Fruit fly (Drosophila melanogaster) whole organism, wandering third instar larva: ENCODE data around the gene Cdc37.

ENCODE experiments used
- Abd-B ChIP-seq: fragments of >200 bp; optimal IDR thresholded peaks from 2 replicates; lab custom pipeline; 2017; ENCODE audit warnings: missing biosample characterization, missing genetic modification characterization
- CG32264 ChIP-seq: fragments of 200-800 bp; sonication (Bioruptor generic); optimal IDR thresholded peaks from 2 replicates; lab custom pipeline; 2016; ENCODE audit warnings: missing biosample characterization, missing genetic modification characterization
- CG9705 ChIP-seq: fragments of 200-800 bp; sonication (Bioruptor generic); optimal IDR thresholded peaks from 2 replicates; lab custom pipeline; 2018; ENCODE audit warnings: missing biosample characterization, mild to moderate bottlenecking, missing genetic modification characterization
- CrebA ChIP-seq: fragments of 200-800 bp; sonication (Bioruptor generic); optimal IDR thresholded peaks from 2 replicates; lab custom pipeline; 2016; ENCODE audit warnings: missing biosample characterization, mild to moderate bottlenecking, missing genetic modification characterization, borderline replicate concordance
- Dfd ChIP-seq: fragments of >200 bp; optimal IDR thresholded peaks from 2 replicates; lab custom pipeline; 2017; ENCODE audit warnings: missing biosample characterization, missing genetic modification characterization
- GATAd ChIP-seq: sonication (Bioruptor generic); optimal IDR thresholded peaks from 2 replicates; lab custom pipeline; 2016; ENCODE audit warnings: missing biosample characterization, missing genetic modification characterization
- HLH106 ChIP-seq: fragments of 200-800 bp; optimal IDR thresholded peaks from 3 replicates; lab custom pipeline; 2019; ENCODE audit warnings: missing biosample characterization, mild to moderate bottlenecking, missing genetic modification characterization, moderate library complexity
- Hnf4 ChIP-seq: fragments of 200-800 bp; sonication (Bioruptor generic); optimal IDR thresholded peaks from 2 replicates; lab custom pipeline; 2016; ENCODE audit warnings: missing biosample characterization, mild to moderate bottlenecking, missing genetic modification characterization
- Hr83 ChIP-seq: fragments of 200-300 bp; sonication (Bioruptor generic); optimal IDR thresholded peaks from 2 replicates; lab custom pipeline; 2016; ENCODE audit warnings: missing biosample characterization, mild to moderate bottlenecking, missing genetic modification characterization, moderate library complexity; ENCODE audit not compliant: poor library complexity, severe bottlenecking
- Jra ChIP-seq: sonication (Bioruptor generic); optimal IDR thresholded peaks from 2 replicates; lab custom pipeline; 2016; ENCODE audit warnings: missing biosample characterization, missing genetic modification characterization
- Mio ChIP-seq: sonication (Bioruptor generic); optimal IDR thresholded peaks from 2 replicates; lab custom pipeline; 2016; ENCODE audit warnings: missing biosample characterization, missing genetic modification characterization
- Myc ChIP-seq: fragments of >200 bp; optimal IDR thresholded peaks from 2 replicates; lab custom pipeline; 2017
- N ChIP-seq: fragments of >200 bp; optimal IDR thresholded peaks from 2 replicates; lab custom pipeline; 2018; ENCODE audit warnings: missing biosample characterization, missing external identifiers, missing genetic modification characterization
- OdsH ChIP-seq: fragments of 200-800 bp; sonication (Bioruptor generic); optimal IDR thresholded peaks from 2 replicates; lab custom pipeline; 2016; ENCODE audit warnings: missing biosample characterization, mild to moderate bottlenecking, missing genetic modification characterization
- Rel ChIP-seq, 2 experiments: fragments of 200-800 bp; sonication (Bioruptor generic) in 1 of 2; optimal IDR thresholded peaks; 2 replicates in 1 of 2; 3 replicates in 1 of 2; lab custom pipeline; 2016 to 2019; ENCODE audit warnings: mild to moderate bottlenecking in 2 of 2, missing biosample characterization in 2 of 2, missing genetic modification characterization in 2 of 2, moderate library complexity in 1 of 2
- Sp1 ChIP-seq: fragments of 200-800 bp; sonication (Bioruptor generic); optimal IDR thresholded peaks from 3 replicates; lab custom pipeline; 2019; ENCODE audit warnings: missing biosample characterization, mild to moderate bottlenecking, missing genetic modification characterization, moderate library complexity
- Vsx2 ChIP-seq: fragments of 200-300, 225-300 bp; sonication (Bioruptor generic); optimal IDR thresholded peaks from 2 replicates; lab custom pipeline; 2018; ENCODE audit warnings: missing biosample characterization, missing genetic modification characterization; ENCODE audit not compliant: partially characterized antibody
- br ChIP-seq: fragments of 200-800 bp; sonication (Bioruptor generic); optimal IDR thresholded peaks from 2 replicates; lab custom pipeline; 2016; ENCODE audit warnings: missing biosample characterization, missing genetic modification characterization
- brk ChIP-seq: fragments of 200-800 bp; sonication (Bioruptor generic); optimal IDR thresholded peaks from 2 replicates; lab custom pipeline; 2016; ENCODE audit warnings: missing biosample characterization, mild to moderate bottlenecking, missing genetic modification characterization
- ey ChIP-seq: fragments of 200-800 bp; sonication (Bioruptor generic); optimal IDR thresholded peaks from 2 replicates; lab custom pipeline; 2016; ENCODE audit warnings: missing biosample characterization, missing genetic modification characterization
- foxo ChIP-seq, 2 experiments: fragments of 200-800 bp; sonication (Bioruptor generic); optimal IDR thresholded peaks; 2 replicates in 1 of 2; 3 replicates in 1 of 2; lab custom pipeline; 2016 to 2017; ENCODE audit warnings: missing biosample characterization in 2 of 2, missing genetic modification characterization in 2 of 2
- fru ChIP-seq: fragments of 200-800 bp; sonication (Bioruptor generic); optimal IDR thresholded peaks from 3 replicates; lab custom pipeline; 2016; ENCODE audit warnings: missing biosample characterization, mild to moderate bottlenecking, missing genetic modification characterization
- jim ChIP-seq: fragments of 175-275, 200-325 bp; sonication (Bioruptor generic); optimal IDR thresholded peaks from 2 replicates; lab custom pipeline; 2016; ENCODE audit warnings: missing biosample characterization, mild to moderate bottlenecking, missing genetic modification characterization
- psq ChIP-seq: fragments of 200-800 bp; sonication (Bioruptor generic); optimal IDR thresholded peaks from 3 replicates; lab custom pipeline; 2017; ENCODE audit warnings: missing biosample characterization, mild to moderate bottlenecking, missing genetic modification characterization, moderate library complexity
- sage ChIP-seq: fragments of 200-800 bp; sonication (Bioruptor generic); optimal IDR thresholded peaks from 2 replicates; lab custom pipeline; 2016; ENCODE audit warnings: missing biosample characterization, mild to moderate bottlenecking, missing genetic modification characterization
- sv ChIP-seq: fragments of 200-800 bp; sonication (Bioruptor generic); optimal IDR thresholded peaks from 3 replicates; lab custom pipeline; 2016; ENCODE audit warnings: missing biosample characterization, missing genetic modification characterization
- tai ChIP-seq: sonication (Bioruptor generic); optimal IDR thresholded peaks from 2 replicates; lab custom pipeline; 2016; ENCODE audit warnings: missing biosample characterization, missing genetic modification characterization
- usp ChIP-seq: fragments of >200 bp; optimal IDR thresholded peaks from 2 replicates; lab custom pipeline; 2017; ENCODE audit warnings: missing biosample characterization, missing genetic modification characterization

Cdc37 gene

DNA sequence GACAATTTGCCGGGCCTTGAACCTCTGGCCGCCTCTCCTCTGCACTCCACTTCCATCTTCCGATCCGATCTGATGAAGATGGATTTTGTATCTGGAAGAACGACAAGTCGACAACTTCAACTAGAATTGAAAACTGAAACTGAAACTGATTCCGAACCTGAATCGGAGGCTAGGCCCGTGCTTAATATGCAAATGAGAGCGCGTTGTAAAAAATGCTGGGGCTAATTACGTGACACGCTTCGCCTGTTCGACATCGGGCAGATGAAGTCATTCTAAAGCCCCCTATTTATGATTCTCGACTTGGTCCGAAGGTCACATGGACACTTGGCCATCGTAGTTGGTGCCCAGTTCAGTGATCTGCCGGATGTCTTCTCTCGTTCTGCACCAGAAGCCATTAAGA is 21.4 kb downstream of the Cdc37 start:
- TF ChIP-seq br (GFP tag; lab: Kevin White, UChicago), result no peak
- no peak for TF ChIP-seq Abd-B (GFP tag; lab: Kevin White, UChicago)
- no peak for TF ChIP-seq N (GFP tag; lab: Kevin White, UChicago)
- TF ChIP-seq jim (GFP tag; lab: Kevin White, UChicago), result no peak
- no peak for TF ChIP-seq CG32264 (GFP tag; lab: Kevin White, UChicago)
- no peak for TF ChIP-seq ey (GFP tag; lab: Kevin White, UChicago)
- TF ChIP-seq fru (GFP tag; lab: Kevin White, UChicago), result no peak

DNA sequence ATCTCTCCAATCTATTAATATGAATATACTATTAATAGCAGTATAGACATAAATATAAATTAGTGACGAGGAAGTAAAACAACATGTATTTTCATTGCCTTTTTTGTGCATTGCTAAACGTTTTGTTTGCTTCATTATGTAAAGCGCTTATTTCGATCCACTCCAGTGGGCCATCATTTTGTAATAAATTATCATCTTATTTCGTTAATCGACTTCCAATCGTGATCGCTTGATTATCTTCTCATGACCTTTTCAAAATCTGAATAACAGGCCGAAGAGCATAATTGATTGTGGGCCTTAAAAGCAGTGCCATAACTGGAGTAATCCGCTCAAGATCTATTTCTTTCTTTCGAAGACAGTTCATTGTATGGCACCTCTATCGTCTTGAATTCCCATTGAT is 22.2 kb downstream of the Cdc37 start:
- TF ChIP-seq brk (GFP tag; lab: Kevin White, UChicago), result no peak
- TF ChIP-seq Sp1 (GFP tag; lab: Kevin White, UChicago), result no peak
- TF ChIP-seq sage (GFP tag; lab: Kevin White, UChicago), result no peak
- TF ChIP-seq fru (GFP tag; lab: Kevin White, UChicago), result no peak
- no peak for TF ChIP-seq Hnf4 (GFP tag; lab: Kevin White, UChicago)
- TF ChIP-seq psq (GFP tag; lab: Kevin White, UChicago), result no peak
- no peak for TF ChIP-seq Abd-B (GFP tag; lab: Kevin White, UChicago)
- TF ChIP-seq Jra, result no peak
- no peak for TF ChIP-seq Hr83 (GFP tag; lab: Kevin White, UChicago)
- no peak for TF ChIP-seq CG9705 (GFP tag; lab: Kevin White, UChicago)
- no peak for TF ChIP-seq usp

DNA sequence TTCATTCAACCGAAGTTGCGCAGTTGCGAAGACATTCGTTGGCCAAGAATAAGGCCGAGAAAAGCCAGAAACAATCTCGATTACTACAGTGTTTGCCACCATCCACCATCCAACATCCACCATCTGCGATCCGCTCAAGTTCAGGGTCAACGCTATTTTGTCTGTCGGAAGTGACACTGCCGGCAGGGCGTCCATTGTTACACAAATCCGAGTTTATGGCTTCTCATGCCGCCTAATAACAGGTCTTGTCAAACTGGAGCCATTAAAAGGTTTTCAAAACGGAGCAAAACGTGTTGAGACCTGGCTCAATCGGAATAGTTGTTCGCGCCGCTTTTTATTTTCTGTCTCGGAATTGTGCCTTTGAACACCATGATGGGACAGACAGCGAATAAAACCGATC is 23.6 kb downstream of the Cdc37 start:
- TF ChIP-seq GATAd (GFP tag; lab: Kevin White, UChicago) (no peak), foxo (GFP tag; optimal IDR thresholded peaks at IDR 0.05; lab: Kevin White, UChicago) (no peak), Sp1 (GFP tag; lab: Kevin White, UChicago) (no peak), tai (no peak), sv (GFP tag; lab: Kevin White, UChicago) (no peak), Mio (GFP tag; lab: Kevin White, UChicago) (no peak), ey (GFP tag; lab: Kevin White, UChicago) (no peak), fru (GFP tag; lab: Kevin White, UChicago) (no peak), CrebA (GFP tag; lab: Kevin White, UChicago) (no peak), Abd-B (GFP tag; lab: Kevin White, UChicago) (no peak), Myc (lab: Kevin White, UChicago) (no peak), brk (GFP tag; lab: Kevin White, UChicago) (no peak), CG9705 (GFP tag; lab: Kevin White, UChicago) (no peak)

DNA sequence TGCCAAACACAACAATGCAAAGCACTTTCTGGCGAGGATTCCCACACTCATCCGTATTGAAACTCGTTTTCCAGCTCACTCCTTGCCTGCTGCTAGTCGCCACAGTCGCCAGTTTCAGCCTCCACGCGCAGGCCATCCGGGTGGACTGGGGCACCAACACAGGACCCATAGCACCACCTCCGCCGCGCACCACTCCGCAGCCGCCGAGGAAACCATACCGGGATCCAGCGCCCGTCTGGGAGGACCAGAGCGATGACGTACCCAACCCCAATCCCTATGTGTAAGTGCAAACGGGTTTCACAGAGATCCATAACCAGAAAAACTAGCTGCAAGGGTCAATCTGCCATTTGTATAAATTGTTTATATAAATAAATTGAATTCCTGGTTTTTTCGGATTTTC is 25.9 kb downstream of the Cdc37 start:
- no peak for TF ChIP-seq GATAd (GFP tag; lab: Kevin White, UChicago)
- TF ChIP-seq Vsx2 (GFP tag; lab: Kevin White, UChicago), result no peak
- TF ChIP-seq Mio (GFP tag; lab: Kevin White, UChicago), result no peak
- no peak for TF ChIP-seq foxo (GFP tag; optimal IDR thresholded peaks at IDR 0.05; lab: Kevin White, UChicago)
- no peak for TF ChIP-seq Dfd (GFP tag; lab: Kevin White, UChicago)
- TF ChIP-seq Sp1 (GFP tag; lab: Kevin White, UChicago), result no peak
- TF ChIP-seq OdsH (GFP tag; lab: Kevin White, UChicago), result no peak

DNA sequence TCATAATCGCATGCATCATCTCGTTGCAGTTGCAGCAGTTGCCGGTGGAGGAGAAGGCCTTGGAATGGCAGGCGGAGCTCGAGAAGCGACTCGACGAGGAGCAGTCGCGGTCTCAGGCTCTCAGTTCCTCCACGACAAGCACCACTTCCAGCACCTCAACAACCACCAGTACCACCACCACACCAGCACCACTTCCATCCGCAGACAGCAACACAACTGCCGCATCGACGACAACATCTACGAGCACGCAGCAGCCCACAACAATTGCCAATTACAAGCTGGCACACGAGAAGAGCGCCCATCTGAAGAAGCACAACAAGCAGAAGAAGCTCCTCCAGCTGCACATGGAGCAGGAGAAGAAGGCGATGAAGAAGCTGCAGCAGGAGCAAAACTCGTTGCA is 27.2 kb downstream of the Cdc37 start:
- no peak for TF ChIP-seq sv (GFP tag; lab: Kevin White, UChicago)

DNA sequence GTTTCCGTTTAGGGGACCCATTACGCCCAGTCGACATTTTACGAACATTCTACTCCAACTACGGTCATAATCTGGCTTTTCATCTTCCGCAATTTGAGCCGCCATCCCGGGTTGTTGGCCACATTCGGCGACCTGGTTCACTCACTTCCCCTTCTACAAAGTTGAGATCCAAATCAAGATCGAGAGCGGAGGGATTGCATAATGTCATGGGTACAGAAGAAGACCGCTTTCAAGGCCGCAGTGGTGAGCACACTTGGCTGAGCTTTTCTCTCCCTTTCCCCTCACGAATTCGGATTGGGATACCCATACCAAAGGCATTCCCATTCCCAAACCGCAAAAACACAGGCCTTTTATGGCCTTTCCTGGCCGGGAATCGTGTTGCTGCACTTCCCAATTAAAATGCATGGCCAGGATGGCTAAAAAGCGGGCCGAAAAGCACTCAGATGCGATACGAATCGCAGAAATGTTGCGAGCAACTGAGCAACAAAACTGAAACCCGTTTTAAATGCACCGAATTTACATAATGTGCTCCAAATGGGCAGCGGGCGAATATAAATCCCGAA is 32.7 kb downstream of the Cdc37 start:
- no peak for TF ChIP-seq brk (GFP tag; lab: Kevin White, UChicago)
- TF ChIP-seq HLH106 (tag; lab: Kevin White, UChicago), result no peak
- no peak for TF ChIP-seq sage (GFP tag; lab: Kevin White, UChicago)
- no peak for TF ChIP-seq psq (GFP tag; lab: Kevin White, UChicago)
- TF ChIP-seq sv (GFP tag; lab: Kevin White, UChicago), result no peak
- TF ChIP-seq usp, result no peak
- no peak for TF ChIP-seq Sp1 (GFP tag; lab: Kevin White, UChicago)
- peak; percentile 6 for TF ChIP-seq Rel (GFP tag; optimal IDR thresholded peaks at IDR 0.05; lab: Kevin White, UChicago)
- TF ChIP-seq Rel (tag; optimal IDR thresholded peaks at IDR 0.05; lab: Kevin White, UChicago), result no peak
- TF ChIP-seq tai, result no peak
- TF ChIP-seq, all 38 proteins: peak for 1
